Fruit fly (Drosophila melanogaster) whole organism, wandering third instar larva: Measurements from ENCODE around the gene CG6508.

Experiments used
- Abd-B ChIP-seq: fragments of >200 bp; optimal IDR thresholded peaks from 2 replicates; lab custom pipeline; 2017; ENCODE audit warnings: missing biosample characterization, missing genetic modification characterization
- CG32264 ChIP-seq: fragments of 200-800 bp; sonication (Bioruptor generic); optimal IDR thresholded peaks from 2 replicates; lab custom pipeline; 2016; ENCODE audit warnings: missing biosample characterization, missing genetic modification characterization
- CG9705 ChIP-seq: fragments of 200-800 bp; sonication (Bioruptor generic); optimal IDR thresholded peaks from 2 replicates; lab custom pipeline; 2018; ENCODE audit warnings: missing biosample characterization, mild to moderate bottlenecking, missing genetic modification characterization
- CrebA ChIP-seq: fragments of 200-800 bp; sonication (Bioruptor generic); optimal IDR thresholded peaks from 2 replicates; lab custom pipeline; 2016; ENCODE audit warnings: missing biosample characterization, mild to moderate bottlenecking, missing genetic modification characterization, borderline replicate concordance
- Dfd ChIP-seq: fragments of >200 bp; optimal IDR thresholded peaks from 2 replicates; lab custom pipeline; 2017; ENCODE audit warnings: missing biosample characterization, missing genetic modification characterization
- Dif ChIP-seq: fragments of 200-275, 200-300 bp; sonication (Bioruptor generic); optimal IDR thresholded peaks from 2 replicates; lab custom pipeline; 2018; ENCODE audit warnings: missing biosample characterization, missing genetic modification characterization; ENCODE audit not compliant: partially characterized antibody
- GATAd ChIP-seq: sonication (Bioruptor generic); optimal IDR thresholded peaks from 2 replicates; lab custom pipeline; 2016; ENCODE audit warnings: missing biosample characterization, missing genetic modification characterization
- HLH106 ChIP-seq: fragments of 200-800 bp; optimal IDR thresholded peaks from 3 replicates; lab custom pipeline; 2019; ENCODE audit warnings: missing biosample characterization, mild to moderate bottlenecking, missing genetic modification characterization, moderate library complexity
- Hr78 ChIP-seq: fragments of >200 bp; optimal IDR thresholded peaks from 2 replicates; lab custom pipeline; 2017; ENCODE audit warnings: missing biosample characterization, missing genetic modification characterization
- Hr83 ChIP-seq: fragments of 200-300 bp; sonication (Bioruptor generic); optimal IDR thresholded peaks from 2 replicates; lab custom pipeline; 2016; ENCODE audit warnings: missing biosample characterization, mild to moderate bottlenecking, missing genetic modification characterization, moderate library complexity; ENCODE audit not compliant: poor library complexity, severe bottlenecking
- Jra ChIP-seq: sonication (Bioruptor generic); optimal IDR thresholded peaks from 2 replicates; lab custom pipeline; 2016; ENCODE audit warnings: missing biosample characterization, missing genetic modification characterization
- Mio ChIP-seq: sonication (Bioruptor generic); optimal IDR thresholded peaks from 2 replicates; lab custom pipeline; 2016; ENCODE audit warnings: missing biosample characterization, missing genetic modification characterization
- Myc ChIP-seq: fragments of >200 bp; optimal IDR thresholded peaks from 2 replicates; lab custom pipeline; 2017
- N ChIP-seq: fragments of >200 bp; optimal IDR thresholded peaks from 2 replicates; lab custom pipeline; 2018; ENCODE audit warnings: missing biosample characterization, missing external identifiers, missing genetic modification characterization
- OdsH ChIP-seq: fragments of 200-800 bp; sonication (Bioruptor generic); optimal IDR thresholded peaks from 2 replicates; lab custom pipeline; 2016; ENCODE audit warnings: missing biosample characterization, mild to moderate bottlenecking, missing genetic modification characterization
- Rel ChIP-seq, 2 experiments: fragments of 200-800 bp; sonication (Bioruptor generic) in 1 of 2; optimal IDR thresholded peaks; 2 replicates in 1 of 2; 3 replicates in 1 of 2; lab custom pipeline; 2016 to 2019; ENCODE audit warnings: mild to moderate bottlenecking in 2 of 2, missing biosample characterization in 2 of 2, missing genetic modification characterization in 2 of 2, moderate library complexity in 1 of 2
- Sp1 ChIP-seq: fragments of 200-800 bp; sonication (Bioruptor generic); optimal IDR thresholded peaks from 3 replicates; lab custom pipeline; 2019; ENCODE audit warnings: missing biosample characterization, mild to moderate bottlenecking, missing genetic modification characterization, moderate library complexity
- Vsx2 ChIP-seq: fragments of 200-300, 225-300 bp; sonication (Bioruptor generic); optimal IDR thresholded peaks from 2 replicates; lab custom pipeline; 2018; ENCODE audit warnings: missing biosample characterization, missing genetic modification characterization; ENCODE audit not compliant: partially characterized antibody
- br ChIP-seq: fragments of 200-800 bp; sonication (Bioruptor generic); optimal IDR thresholded peaks from 2 replicates; lab custom pipeline; 2016; ENCODE audit warnings: missing biosample characterization, missing genetic modification characterization
- dmrt93B ChIP-seq: fragments of 200-800 bp; sonication (Bioruptor generic); optimal IDR thresholded peaks from 2 replicates; lab custom pipeline; 2018; ENCODE audit warnings: missing biosample characterization, mild to moderate bottlenecking, missing genetic modification characterization
- dsf ChIP-seq: sonication (Bioruptor generic); optimal IDR thresholded peaks from 2 replicates; lab custom pipeline; 2016; ENCODE audit warnings: missing biosample characterization, missing genetic modification characterization, borderline replicate concordance
- ey ChIP-seq: fragments of 200-800 bp; sonication (Bioruptor generic); optimal IDR thresholded peaks from 2 replicates; lab custom pipeline; 2016; ENCODE audit warnings: missing biosample characterization, missing genetic modification characterization
- foxo ChIP-seq, 2 experiments: fragments of 200-800 bp; sonication (Bioruptor generic); optimal IDR thresholded peaks; 2 replicates in 1 of 2; 3 replicates in 1 of 2; lab custom pipeline; 2016 to 2017; ENCODE audit warnings: missing biosample characterization in 2 of 2, missing genetic modification characterization in 2 of 2
- fru ChIP-seq: fragments of 200-800 bp; sonication (Bioruptor generic); optimal IDR thresholded peaks from 3 replicates; lab custom pipeline; 2016; ENCODE audit warnings: missing biosample characterization, mild to moderate bottlenecking, missing genetic modification characterization
- h ChIP-seq: fragments of 200-800 bp; sonication (Bioruptor generic); optimal IDR thresholded peaks from 3 replicates; lab custom pipeline; 2016; ENCODE audit warnings: missing biosample characterization, mild to moderate bottlenecking, missing genetic modification characterization
- jim ChIP-seq: fragments of 175-275, 200-325 bp; sonication (Bioruptor generic); optimal IDR thresholded peaks from 2 replicates; lab custom pipeline; 2016; ENCODE audit warnings: missing biosample characterization, mild to moderate bottlenecking, missing genetic modification characterization
- lola ChIP-seq: fragments of >200 bp; optimal IDR thresholded peaks from 2 replicates; lab custom pipeline; 2017; ENCODE audit warnings: missing biosample characterization, missing genetic modification characterization
- pan ChIP-seq: fragments of >200 bp; optimal IDR thresholded peaks from 2 replicates; lab custom pipeline; 2017
- psq ChIP-seq: fragments of 200-800 bp; sonication (Bioruptor generic); optimal IDR thresholded peaks from 3 replicates; lab custom pipeline; 2017; ENCODE audit warnings: missing biosample characterization, mild to moderate bottlenecking, missing genetic modification characterization, moderate library complexity
- rgr ChIP-seq: fragments of 200-800 bp; sonication (Bioruptor generic); optimal IDR thresholded peaks from 3 replicates; lab custom pipeline; 2016; ENCODE audit warnings: missing biosample characterization, mild to moderate bottlenecking, missing genetic modification characterization
- sage ChIP-seq: fragments of 200-800 bp; sonication (Bioruptor generic); optimal IDR thresholded peaks from 2 replicates; lab custom pipeline; 2016; ENCODE audit warnings: missing biosample characterization, mild to moderate bottlenecking, missing genetic modification characterization
- sv ChIP-seq: fragments of 200-800 bp; sonication (Bioruptor generic); optimal IDR thresholded peaks from 3 replicates; lab custom pipeline; 2016; ENCODE audit warnings: missing biosample characterization, missing genetic modification characterization
- tai ChIP-seq: sonication (Bioruptor generic); optimal IDR thresholded peaks from 2 replicates; lab custom pipeline; 2016; ENCODE audit warnings: missing biosample characterization, missing genetic modification characterization
- usp ChIP-seq: fragments of >200 bp; optimal IDR thresholded peaks from 2 replicates; lab custom pipeline; 2017; ENCODE audit warnings: missing biosample characterization, missing genetic modification characterization
- woc ChIP-seq: sonication (Bioruptor generic); optimal IDR thresholded peaks from 2 replicates; lab custom pipeline; 2016; ENCODE audit warnings: missing biosample characterization, mild to moderate bottlenecking, missing genetic modification characterization

Gene CG6508

dm6 chr2L:10849511-10850191, 30.7 kb downstream of the CG6508 start, which contains the start of gene SmydA-3:
TSS of gene SmydA-3 (plus strand) at chr2L:10850141.
- no peak for TF ChIP-seq Abd-B
- no peak for TF ChIP-seq CrebA (GFP tag; lab: Kevin White, UChicago)
- TF ChIP-seq OdsH (GFP tag; lab: Kevin White, UChicago): peak; percentile 3
- TF ChIP-seq foxo (GFP tag; optimal IDR thresholded peaks at IDR 0.05; lab: Kevin White, UChicago): peak in 1 of 2 experiments; percentile 37
- peak; percentile 9 for TF ChIP-seq rgr (GFP tag; lab: Kevin White, UChicago)
- TF ChIP-seq h (GFP tag; lab: Kevin White, UChicago): peak; percentile 18

- TF ChIP-seq woc (GFP tag; lab: Kevin White, UChicago) (no peak), Rel (GFP tag; optimal IDR thresholded peaks at IDR 0.05; lab: Kevin White, UChicago) (no peak), Rel (tag; optimal IDR thresholded peaks at IDR 0.05; lab: Kevin White, UChicago) (peak; percentile 52), rgr (GFP tag; lab: Kevin White, UChicago) (peak; percentile 8), h (GFP tag; lab: Kevin White, UChicago) (peak; percentile 27), HLH106 (tag; lab: Kevin White, UChicago) (no peak), tai (GFP tag; lab: Kevin White, UChicago) (no peak), br (GFP tag; lab: Kevin White, UChicago) (peak; percentile 13), Vsx2 (peak; percentile 26), Myc (lab: Kevin White, UChicago) (peak; percentile 3), lola (GFP tag; lab: Kevin White, UChicago) (no peak), Dif (GFP tag; lab: Kevin White, UChicago) (no peak), Sp1 (GFP tag; lab: Kevin White, UChicago) (peak; percentile 34), sv (GFP tag; lab: Kevin White, UChicago) (no peak), Jra (peak; percentile 25), Abd-B (no peak), ey (GFP tag; lab: Kevin White, UChicago) (no peak), GATAd (GFP tag; lab: Kevin White, UChicago) (no peak), psq (peak; percentile 78), fru (GFP tag; lab: Kevin White, UChicago) (peak; percentile 18), CG9705 (no peak), foxo (GFP tag; optimal IDR thresholded peaks at IDR 0.05; lab: Kevin White, UChicago) (peak in 1 of 2 experiments; percentile 39)
Observed at dm6 chr2L:10850320-10850990, 31.5 kb downstream of the CG6508 start, which contains the start of gene porin. TSS of gene porin (minus strand) at chr2L:10850848.

DNA sequence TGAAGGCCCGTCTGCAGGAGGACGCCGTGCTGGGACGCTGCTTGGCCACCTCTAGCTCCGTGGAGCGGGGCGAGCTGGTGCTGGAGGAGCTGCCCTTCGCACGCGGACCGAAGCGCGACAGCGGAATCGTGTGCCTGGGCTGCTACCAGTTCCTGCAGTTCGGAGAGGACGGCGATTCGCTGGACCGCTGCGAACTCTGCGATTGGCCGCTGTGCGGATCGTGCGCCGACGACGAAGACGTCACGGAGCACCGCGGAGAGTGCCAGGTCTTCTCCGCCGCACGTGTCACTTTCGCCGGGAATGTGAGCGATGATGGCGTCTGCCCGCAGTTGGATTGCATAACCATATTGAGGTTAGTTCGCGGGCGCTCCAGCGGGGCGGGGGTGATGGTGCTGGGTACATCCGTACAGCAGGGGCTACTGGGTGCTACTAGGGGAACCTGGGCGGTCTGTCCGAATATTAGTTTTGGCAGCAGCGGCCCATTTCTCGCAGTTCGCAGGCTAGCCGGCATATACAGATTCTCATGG, 32.5 kb downstream of the CG6508 start:
- TF ChIP-seq tai (GFP tag; lab: Kevin White, UChicago): no peak
- TF ChIP-seq usp (GFP tag; lab: Kevin White, UChicago): no peak
- no peak for TF ChIP-seq Hr78
- TF ChIP-seq Rel (GFP tag; optimal IDR thresholded peaks at IDR 0.05; lab: Kevin White, UChicago): no peak
- TF ChIP-seq Rel (tag; optimal IDR thresholded peaks at IDR 0.05; lab: Kevin White, UChicago): no peak
- TF ChIP-seq Myc (lab: Kevin White, UChicago): no peak
- TF ChIP-seq psq: no peak
- TF ChIP-seq Mio (GFP tag; lab: Kevin White, UChicago): no peak
- no peak for TF ChIP-seq Dif (GFP tag; lab: Kevin White, UChicago)
- no peak for TF ChIP-seq dsf (GFP tag; lab: Kevin White, UChicago)
- no peak for TF ChIP-seq lola (GFP tag; lab: Kevin White, UChicago)
- TF ChIP-seq sage: no peak
- TF ChIP-seq CrebA (GFP tag; lab: Kevin White, UChicago): no peak
- TF ChIP-seq jim (GFP tag; lab: Kevin White, UChicago): no peak
- no peak for TF ChIP-seq br (GFP tag; lab: Kevin White, UChicago)

- TF ChIP-seq OdsH (GFP tag; lab: Kevin White, UChicago) (peak; percentile 16), dmrt93B (GFP tag; lab: Kevin White, UChicago) (no peak), jim (GFP tag; lab: Kevin White, UChicago) (no peak), sage (no peak), Jra (no peak), Sp1 (GFP tag; lab: Kevin White, UChicago) (peak; percentile 28), br (GFP tag; lab: Kevin White, UChicago) (no peak), h (GFP tag; lab: Kevin White, UChicago) (peak; percentile 11), fru (GFP tag; lab: Kevin White, UChicago) (peak; percentile 37), woc (GFP tag; lab: Kevin White, UChicago) (no peak), GATAd (GFP tag; lab: Kevin White, UChicago) (no peak), Mio (GFP tag; lab: Kevin White, UChicago) (no peak), CG32264 (no peak), HLH106 (tag; lab: Kevin White, UChicago) (peak; percentile 57), ey (GFP tag; lab: Kevin White, UChicago) (peak; percentile 43), N (GFP tag; lab: Kevin White, UChicago) (no peak), lola (GFP tag; lab: Kevin White, UChicago) (no peak), Hr83 (no peak), usp (GFP tag; lab: Kevin White, UChicago) (no peak), Dfd (GFP tag; lab: Kevin White, UChicago) (no peak), psq (peak; percentile 22), CG9705 (no peak), Myc (lab: Kevin White, UChicago) (no peak), pan (lab: Kevin White, UChicago) (no peak), Rel (GFP tag; optimal IDR thresholded peaks at IDR 0.05; lab: Kevin White, UChicago) (no peak), Rel (tag; optimal IDR thresholded peaks at IDR 0.05; lab: Kevin White, UChicago) (no peak), sv (GFP tag; lab: Kevin White, UChicago) (peak; percentile 30)
Observed at dm6 chr2L:10856328-10856942, 37.5 kb downstream of the CG6508 start, which contains the start of gene Dnz1. TSS of gene Dnz1 (minus strand) at chr2L:10856644.
